Fruit fly (Drosophila melanogaster): ENCODE data around the gene Tim9a.

Tim9a gene

DNA sequence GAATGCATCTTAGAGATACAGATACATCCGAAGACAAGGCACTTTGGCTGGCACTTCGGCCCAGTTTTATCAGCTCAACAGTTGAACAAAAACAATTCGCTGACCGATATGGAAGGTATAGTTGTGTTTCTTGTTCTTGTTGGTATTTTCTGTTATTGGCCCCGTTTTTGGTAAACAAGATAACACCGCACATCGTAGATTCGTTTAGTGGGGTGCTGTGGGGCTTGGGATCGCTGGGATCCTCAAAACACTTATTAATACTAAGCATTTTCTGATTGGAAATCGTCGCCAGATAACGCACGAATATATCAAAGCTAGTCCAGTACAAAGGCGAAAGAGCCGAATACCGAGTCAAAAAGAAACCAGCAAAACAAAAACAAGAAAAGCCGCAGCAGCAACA lies 18.5 kb downstream of the Tim9a start:
- TF ChIP-seq Sp1 (GFP tag; optimal IDR thresholded peaks at IDR 0.05) (no peak), CrebA (GFP tag; optimal IDR thresholded peaks at IDR 0.05; ENCODE audit: borderline replicate concordance) (peak; percentile 46)

DNA sequence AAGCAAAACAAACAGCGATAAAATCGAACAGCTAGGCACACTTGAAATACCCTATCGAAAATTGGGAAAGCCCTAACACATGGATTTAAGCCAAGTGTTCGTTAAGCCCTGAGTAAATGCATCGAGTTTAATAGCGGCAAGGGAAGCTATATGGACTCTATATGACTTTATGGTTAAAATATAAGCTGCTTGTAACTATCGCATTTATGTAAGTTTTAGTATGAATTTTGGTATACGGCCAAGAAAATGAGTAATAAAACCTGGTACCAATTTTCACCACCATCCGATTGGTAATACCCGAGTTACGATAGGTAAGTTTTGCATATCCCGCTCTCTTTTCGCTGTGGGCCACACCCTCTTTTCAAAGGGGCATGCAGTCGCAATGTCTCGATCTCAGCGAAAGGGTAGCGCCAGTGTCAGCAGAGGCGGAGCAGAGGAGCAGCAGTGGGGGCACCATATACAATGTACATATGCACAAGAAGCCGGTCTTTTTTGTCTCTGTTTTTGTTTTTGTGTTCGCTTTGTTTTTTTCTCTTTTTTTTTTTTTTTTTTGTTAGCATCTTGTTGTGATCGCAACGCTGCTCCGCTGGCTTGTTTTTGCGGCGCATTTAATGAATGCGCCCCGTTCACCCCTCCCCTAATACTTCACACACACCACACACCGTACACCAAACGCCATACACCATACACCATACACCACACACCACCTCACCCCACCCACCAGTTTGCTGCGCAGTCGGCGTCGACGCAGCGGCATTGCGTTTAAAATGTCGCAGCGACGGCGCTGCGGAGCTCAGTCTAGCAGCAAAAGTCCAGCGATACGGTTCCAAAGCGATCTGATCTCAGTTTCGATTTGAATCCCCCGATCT lies 19.2 kb downstream of the Tim9a start, which contains the start of gene GstT4:
GstT4 (plus strand) TSS at position 788 of the 869 bp plus-strand sequence.
- TF ChIP-seq foxo (GFP tag; optimal IDR thresholded peaks at IDR 0.05), result peak; percentile 12 to 80
- TF ChIP-seq br (GFP tag; optimal IDR thresholded peaks at IDR 0.05), result peak; percentile 87
- TF ChIP-seq jim (GFP tag; optimal IDR thresholded peaks at IDR 0.05), result peak; percentile 98
- TF ChIP-seq psq (GFP tag; optimal IDR thresholded peaks at IDR 0.05), result peak; percentile 97
- TF ChIP-seq Dif (GFP tag; optimal IDR thresholded peaks at IDR 0.05; ENCODE audit: partially characterized antibody), result no peak
- no peak for TF ChIP-seq Hr78 (GFP tag; optimal IDR thresholded peaks at IDR 0.05)
- TF ChIP-seq Sp1 (GFP tag; optimal IDR thresholded peaks at IDR 0.05), result peak; percentile 87
- TF ChIP-seq CG9705 (GFP tag; optimal IDR thresholded peaks at IDR 0.05), result no peak
- peak; percentile 80 for TF ChIP-seq OdsH (GFP tag; optimal IDR thresholded peaks at IDR 0.05)
- no peak for TF ChIP-seq Dfd (GFP tag; optimal IDR thresholded peaks at IDR 0.05)
- TF ChIP-seq CrebA (GFP tag; optimal IDR thresholded peaks at IDR 0.05; ENCODE audit: borderline replicate concordance), result no peak
- no peak for TF ChIP-seq HLH106 (tag; optimal IDR thresholded peaks at IDR 0.05)
- TF ChIP-seq sage (GFP tag; optimal IDR thresholded peaks at IDR 0.05), result peak; percentile 85
- peak; percentile 97 for TF ChIP-seq Rel (GFP tag; optimal IDR thresholded peaks at IDR 0.05)
- peak; percentile 88 for TF ChIP-seq Rel (tag; optimal IDR thresholded peaks at IDR 0.05)
- peak; percentile 57 for TF ChIP-seq ey (GFP tag; optimal IDR thresholded peaks at IDR 0.05)
- TF ChIP-seq dsf (GFP tag; optimal IDR thresholded peaks at IDR 0.05; ENCODE audit: borderline replicate concordance), result no peak
- TF ChIP-seq tai (GFP tag; optimal IDR thresholded peaks at IDR 0.05), result no peak
- TF ChIP-seq N (GFP tag; optimal IDR thresholded peaks at IDR 0.05), result no peak
- TF ChIP-seq pan (optimal IDR thresholded peaks at IDR 0.05), result no peak
- peak; percentile 95 for TF ChIP-seq woc (GFP tag; optimal IDR thresholded peaks at IDR 0.05)
- peak; percentile 76 for TF ChIP-seq rgr (GFP tag; optimal IDR thresholded peaks at IDR 0.05)
- no peak for TF ChIP-seq lola (GFP tag; optimal IDR thresholded peaks at IDR 0.05)
- peak; percentile 33 for TF ChIP-seq dmrt93B (GFP tag; optimal IDR thresholded peaks at IDR 0.05)
- no peak for TF ChIP-seq GATAd (GFP tag; optimal IDR thresholded peaks at IDR 0.05)
- TF ChIP-seq Abd-B (GFP tag; optimal IDR thresholded peaks at IDR 0.05), result no peak
- TF ChIP-seq Myc (optimal IDR thresholded peaks at IDR 0.05), result no peak
- peak; percentile 39 for TF ChIP-seq Hr83 (GFP tag; optimal IDR thresholded peaks at IDR 0.05; ENCODE audit: poor library complexity, severe bottlenecking)
- peak; percentile 90 for TF ChIP-seq Hnf4 (GFP tag; optimal IDR thresholded peaks at IDR 0.05)
- peak; percentile 85 for TF ChIP-seq fru (GFP tag; optimal IDR thresholded peaks at IDR 0.05)
- no peak for TF ChIP-seq CG32264 (GFP tag; optimal IDR thresholded peaks at IDR 0.05)
- peak; percentile 42 for TF ChIP-seq sv (GFP tag; optimal IDR thresholded peaks at IDR 0.05)
- TF ChIP-seq dl (GFP tag; optimal IDR thresholded peaks at IDR 0.05; ENCODE audit: insufficient read depth in 1 of 2, partially characterized antibody in 2 of 2), result no peak
- TF ChIP-seq h (GFP tag; optimal IDR thresholded peaks at IDR 0.05), result peak; percentile 86
- TF ChIP-seq brk (GFP tag; optimal IDR thresholded peaks at IDR 0.05), result peak; percentile 76
- no peak for TF ChIP-seq usp (GFP tag; optimal IDR thresholded peaks at IDR 0.05)
- peak; percentile 67 for TF ChIP-seq Jra (GFP tag; optimal IDR thresholded peaks at IDR 0.05)
- no peak for TF ChIP-seq Vsx2 (GFP tag; optimal IDR thresholded peaks at IDR 0.05; ENCODE audit: partially characterized antibody)
- peak; percentile 54 for TF ChIP-seq Mio (GFP tag; optimal IDR thresholded peaks at IDR 0.05)

All from whole organism, wandering third instar larva.